Fruit fly (Drosophila melanogaster): ENCODE measurements around the gene TwdlG.
A peak's percentile ranks its signal among the peaks of the same experiment; 100 is the strongest.

TwdlG gene

dm6 chr3R:4233018-4233385 lies 18.1 kb downstream of the TwdlG start, which contains the start of gene abs (continued):
- TF ChIP-seq Vsx1 (GFP tag; optimal IDR thresholded peaks at IDR 0.05) (no peak), twi (tag; optimal IDR thresholded peaks at IDR 0.05) (no peak), fd64A (GFP tag; optimal IDR thresholded peaks at IDR 0.05) (no peak)

DNA sequence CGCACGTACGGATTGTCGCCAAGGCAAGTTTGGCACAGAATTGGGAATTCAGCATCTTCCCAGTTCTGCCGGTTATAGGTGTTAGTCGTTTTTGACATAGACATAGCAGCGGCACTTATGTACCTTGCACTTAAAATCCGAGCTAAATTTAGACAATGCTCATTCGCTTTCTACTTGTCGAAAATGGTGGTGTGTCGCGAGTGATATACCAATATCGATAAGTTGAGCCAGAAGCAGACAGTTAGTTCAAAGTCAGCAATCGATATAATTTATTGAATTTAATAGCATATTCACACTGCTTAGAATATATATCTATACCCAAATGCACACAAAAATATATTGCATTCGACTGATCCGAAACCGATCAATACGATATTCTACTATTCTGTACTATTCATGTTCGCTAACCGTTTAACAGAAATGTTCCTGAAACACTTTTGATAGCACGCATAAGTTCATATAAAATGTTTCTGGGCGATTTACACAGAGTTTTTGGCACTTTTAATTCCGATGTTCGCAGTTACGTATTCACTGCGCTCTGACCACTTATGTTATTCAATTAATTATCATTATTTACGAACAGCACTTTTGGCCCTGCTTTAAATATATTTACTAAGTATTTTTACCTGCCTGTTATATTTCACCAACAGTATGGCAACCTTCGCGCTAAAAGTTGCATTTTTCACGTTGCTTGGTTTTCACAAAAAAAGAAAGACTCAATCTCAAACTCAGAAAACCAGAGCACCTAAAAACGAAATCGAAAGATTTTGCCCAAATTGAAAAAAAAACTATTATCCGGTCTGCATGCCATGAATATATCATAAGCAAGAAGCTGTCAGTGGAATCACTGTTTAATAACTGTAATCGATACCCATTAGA lies 18.8 kb downstream of the TwdlG start, which contains the start of gene CG14641:
Gene CG14641 (minus strand): TSS at position 204 of the 879 bp plus-strand sequence.
- TF ChIP-seq pzg (GFP tag; optimal IDR thresholded peaks at IDR 0.05) (peak; percentile 45), E2f1 (GFP tag; IDR thresholded peaks at IDR 0.05) (no peak), CG3995 (GFP tag; optimal IDR thresholded peaks at IDR 0.05) (peak; percentile 66), CG4328 (GFP tag; optimal IDR thresholded peaks at IDR 0.05) (no peak), onecut (GFP tag; IDR thresholded peaks at IDR 0.05) (no peak), CG2116 (GFP tag; optimal IDR thresholded peaks at IDR 0.05) (peak; percentile 31), CG16813 (GFP tag; IDR thresholded peaks at IDR 0.05; ENCODE audit: partially characterized antibody) (peak; percentile 64), Blimp-1 (GFP tag; optimal IDR thresholded peaks at IDR 0.05) (no peak), caup (GFP tag; optimal IDR thresholded peaks at IDR 0.05; ENCODE audit: severe bottlenecking) (no peak), HLHmδ (GFP tag; optimal IDR thresholded peaks at IDR 0.05) (no peak), HmgZ (tag; optimal IDR thresholded peaks at IDR 0.05) (no peak), CG6791 (GFP tag; IDR thresholded peaks at IDR 0.05; ENCODE audit: partially characterized antibody) (peak; percentile 53; the same call in 1 of the 3 replicates), CG12219 (GFP tag; optimal IDR thresholded peaks at IDR 0.05) (no peak), CG14965 (GFP tag; optimal IDR thresholded peaks at IDR 0.05; ENCODE audit: borderline replicate concordance) (no peak), CG15011 (GFP tag; optimal IDR thresholded peaks at IDR 0.05) (no peak), CG14860 (GFP tag; IDR thresholded peaks at IDR 0.05; ENCODE audit: partially characterized antibody) (0 out of 3 replicates have a peak, but pooled peaks have one; percentile 26), Dek (tag; optimal IDR thresholded peaks at IDR 0.05) (no peak), gro (GFP tag; optimal IDR thresholded peaks at IDR 0.05) (no peak), Scr (GFP tag; IDR thresholded peaks at IDR 0.05; ENCODE audit: partially characterized antibody) (peak; percentile 44), CG34422 (GFP tag; IDR thresholded peaks at IDR 0.05) (no peak), sens (GFP tag) (peak; percentile 56), ems (GFP tag; optimal IDR thresholded peaks at IDR 0.05) (no peak), Bgb (GFP tag; IDR thresholded peaks at IDR 0.05; ENCODE audit: partially characterized antibody) (peak; percentile 55; the same call in 1 of the 2 replicates), Sry-δ (GFP tag; optimal IDR thresholded peaks at IDR 0.05) (peak; percentile 73), Dfd (GFP tag; optimal IDR thresholded peaks at IDR 0.05) (peak in 1 of 2 experiments; percentile 82), D (optimal IDR thresholded peaks at IDR 0.05) (no peak), D (GFP tag; optimal IDR thresholded peaks at IDR 0.05) (no peak), CG13296 (GFP tag; optimal IDR thresholded peaks at IDR 0.05) (no peak), CG3407 (GFP tag; optimal IDR thresholded peaks at IDR 0.05) (no peak), ssp (GFP tag; IDR thresholded peaks at IDR 0.05) (peak; percentile 97), CG4617 (GFP tag; optimal IDR thresholded peaks at IDR 0.05; ENCODE audit: borderline replicate concordance) (peak; percentile 61), ro (GFP tag; IDR thresholded peaks at IDR 0.05) (no peak), sc (optimal IDR thresholded peaks at IDR 0.05) (no peak), sc (GFP tag; optimal IDR thresholded peaks at IDR 0.05) (no peak), Doc3 (GFP tag; IDR thresholded peaks at IDR 0.05; ENCODE audit: partially characterized antibody) (0 out of 3 replicates have a peak, but pooled peaks have one; percentile 36), Lim3 (GFP tag; IDR thresholded peaks at IDR 0.05) (no peak), CG8290 (GFP tag; optimal IDR thresholded peaks at IDR 0.05) (no peak), CG8290 (tag; optimal IDR thresholded peaks at IDR 0.05) (peak in 1 of 2 experiments; percentile 42), BtbVII (GFP tag; optimal IDR thresholded peaks at IDR 0.05) (no peak), prd (optimal IDR thresholded peaks at IDR 0.05) (no peak), prd (GFP tag; IDR thresholded peaks at IDR 0.05) (peak; percentile 32; the same call in 1 of the 3 replicates), CG8089 (GFP tag; optimal IDR thresholded peaks at IDR 0.05) (no peak), YL-1 (GFP tag; optimal IDR thresholded peaks at IDR 0.05) (peak; percentile 61), CG10462 (GFP tag; optimal IDR thresholded peaks at IDR 0.05) (no peak)

Measured in whole organism, embryonic.